Worm (Caenorhabditis elegans): Measurements from ENCODE around the gene nspd-6.

nspd-6 gene

DNA sequence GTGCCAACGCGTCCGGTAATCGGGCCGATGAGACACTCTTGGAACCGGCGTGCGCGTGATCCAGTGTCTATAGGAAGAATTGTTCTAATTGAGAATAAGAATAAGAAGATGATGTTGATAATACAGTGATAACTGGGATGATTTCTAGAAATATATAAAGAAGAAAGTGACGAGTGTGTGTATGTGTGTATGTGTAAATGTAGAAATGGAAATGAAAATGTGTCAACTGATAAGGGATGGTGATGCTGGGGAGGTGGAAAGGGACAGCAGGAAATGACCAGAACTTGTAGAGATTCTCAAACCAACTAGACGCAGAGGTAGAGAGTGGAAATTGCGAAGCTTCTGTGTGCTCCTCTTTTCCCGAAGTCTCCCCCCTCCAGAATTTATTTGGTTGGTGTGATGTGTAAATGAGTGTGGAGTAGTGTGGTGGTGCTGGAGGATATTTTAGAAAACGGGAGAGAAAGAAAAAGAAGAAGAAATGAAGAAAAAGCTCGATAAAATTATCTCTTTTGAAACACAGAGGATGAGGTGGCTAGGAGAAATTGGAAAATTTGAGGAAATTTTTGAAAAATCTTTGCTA, 31.6 kb downstream of the nspd-6 start:
- TF ChIP-seq ceh-82 (tag; optimal IDR thresholded peaks at IDR 0.05) (no peak), nhr-47 (tag; optimal IDR thresholded peaks at IDR 0.05) (peak; percentile 28), ama-1 (optimal IDR thresholded peaks at IDR 0.05) (no peak), nhr-19 (GFP tag; conservative IDR thresholded peaks at IDR 0.05) (no peak), pag-3 (tag; optimal IDR thresholded peaks at IDR 0.05; ENCODE audit: borderline replicate concordance, insufficient read depth) (peak; percentile 4), lir-3 (tag; optimal IDR thresholded peaks at IDR 0.05; ENCODE audit: poor library complexity) (no peak), nhr-76 (tag; optimal IDR thresholded peaks at IDR 0.05) (no peak), mep-1 (tag; optimal IDR thresholded peaks at IDR 0.05) (peak; percentile 11), snu-23 (GFP tag; optimal IDR thresholded peaks at IDR 0.05) (peak; percentile 31), nhr-77 (tag; optimal IDR thresholded peaks at IDR 0.05) (no peak), dpl-1 (GFP tag; optimal IDR thresholded peaks at IDR 0.05) (peak in 1 of 3 experiments; percentile 20), ztf-11 (tag; optimal IDR thresholded peaks at IDR 0.05) (peak in 1 of 2 experiments; percentile 16), efl-1 (optimal IDR thresholded peaks at IDR 0.05) (no peak), efl-1 (GFP tag; optimal IDR thresholded peaks at IDR 0.05 in 1 of 2) (peak in 1 of 2 experiments; percentile 90), blmp-1 (tag; optimal IDR thresholded peaks at IDR 0.05) (peak; percentile 92), lin-35 (GFP tag; optimal IDR thresholded peaks at IDR 0.05) (peak; percentile 11 to 34), nhr-71 (tag; optimal IDR thresholded peaks at IDR 0.05) (peak; percentile 53), lin-14 (GFP tag; optimal IDR thresholded peaks at IDR 0.05) (peak; percentile 70), lsy-2 (tag; optimal IDR thresholded peaks at IDR 0.05) (peak; percentile 15 to 53), elt-3 (tag; optimal IDR thresholded peaks at IDR 0.05) (peak in 2 of 6 experiments; percentile 26 to 36), dsc-1 (tag; optimal IDR thresholded peaks at IDR 0.05) (peak; percentile 33)

DNA sequence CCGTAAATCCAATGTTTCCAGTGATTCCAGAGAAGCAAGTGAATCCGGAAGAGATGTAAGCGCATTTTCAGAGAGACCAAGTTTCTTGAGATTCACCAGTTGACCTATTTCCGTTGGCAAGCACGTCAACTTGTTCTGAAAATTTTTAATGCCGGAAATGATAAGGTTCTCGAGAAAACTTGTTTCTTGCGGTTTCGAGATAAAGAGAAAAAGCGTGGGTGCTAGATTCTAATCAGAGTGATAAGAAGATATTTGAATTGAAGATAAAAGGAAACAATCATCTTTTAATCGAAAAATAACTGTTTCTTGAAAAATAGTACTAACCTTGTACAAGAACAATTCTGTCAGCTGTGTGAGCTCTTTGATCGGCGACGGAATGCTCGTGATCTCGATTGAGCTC, 33.7 kb downstream of the nspd-6 start:
- TF ChIP-seq ceh-8 (GFP tag; optimal IDR thresholded peaks at IDR 0.05) (no peak), pag-3 (tag; optimal IDR thresholded peaks at IDR 0.05; ENCODE audit: borderline replicate concordance, insufficient read depth) (no peak), blmp-1 (tag; optimal IDR thresholded peaks at IDR 0.05) (peak; percentile 48), skn-1 (tag; optimal IDR thresholded peaks at IDR 0.05) (no peak), pax-3 (tag; optimal IDR thresholded peaks at IDR 0.05) (no peak), ama-1 (optimal IDR thresholded peaks at IDR 0.05) (no peak), lin-14 (GFP tag; optimal IDR thresholded peaks at IDR 0.05) (peak; percentile 3), C34B4.2 (tag; optimal IDR thresholded peaks at IDR 0.05) (no peak), nhr-19 (GFP tag; conservative IDR thresholded peaks at IDR 0.05) (no peak), nhr-47 (tag; optimal IDR thresholded peaks at IDR 0.05) (no peak), nhr-20 (tag; optimal IDR thresholded peaks at IDR 0.05) (no peak), lin-13 (GFP tag; optimal IDR thresholded peaks at IDR 0.05) (no peak), dpl-1 (GFP tag; optimal IDR thresholded peaks at IDR 0.05) (no peak), elt-3 (tag; optimal IDR thresholded peaks at IDR 0.05) (peak in 3 of 6 experiments; percentile 51 to 78 (median 65)), nhr-84 (tag; optimal IDR thresholded peaks at IDR 0.05) (no peak), xbp-1 (tag; optimal IDR thresholded peaks at IDR 0.05) (no peak), nhr-237 (tag; optimal IDR thresholded peaks at IDR 0.05) (no peak), fkh-10 (GFP tag; optimal IDR thresholded peaks at IDR 0.05) (no peak), fkh-4 (tag; optimal IDR thresholded peaks at IDR 0.05; ENCODE audit: borderline replicate concordance) (no peak), ceh-88 (GFP tag; IDR thresholded peaks at IDR 0.05) (no peak), snu-23 (GFP tag; optimal IDR thresholded peaks at IDR 0.05) (no peak), lsy-2 (tag; optimal IDR thresholded peaks at IDR 0.05) (no peak), lin-35 (GFP tag; optimal IDR thresholded peaks at IDR 0.05) (no peak), lir-3 (tag; optimal IDR thresholded peaks at IDR 0.05; ENCODE audit: poor library complexity) (no peak), efl-3 (GFP tag; optimal IDR thresholded peaks at IDR 0.05) (no peak), isw-1 (GFP tag; IDR thresholded peaks at IDR 0.05) (no peak), unc-86 (tag; optimal IDR thresholded peaks at IDR 0.05) (no peak), fkh-8 (tag; optimal IDR thresholded peaks at IDR 0.05) (no peak), pqm-1 (tag; optimal IDR thresholded peaks at IDR 0.05) (no peak), elt-2 (tag; optimal IDR thresholded peaks at IDR 0.05) (peak; percentile 12), rnt-1 (tag; optimal IDR thresholded peaks at IDR 0.05) (no peak), nhr-11 (tag; optimal IDR thresholded peaks at IDR 0.05) (no peak), fos-1 (tag; optimal IDR thresholded peaks at IDR 0.05) (no peak), hlh-17 (GFP tag; optimal IDR thresholded peaks at IDR 0.05; ENCODE audit: borderline replicate concordance) (no peak)
